Worm (Caenorhabditis elegans): Measurements from ENCODE around the gene M199.134.
A peak's percentile ranks its signal among the peaks of the same experiment; 100 is the strongest.

M199.134 gene

DNA sequence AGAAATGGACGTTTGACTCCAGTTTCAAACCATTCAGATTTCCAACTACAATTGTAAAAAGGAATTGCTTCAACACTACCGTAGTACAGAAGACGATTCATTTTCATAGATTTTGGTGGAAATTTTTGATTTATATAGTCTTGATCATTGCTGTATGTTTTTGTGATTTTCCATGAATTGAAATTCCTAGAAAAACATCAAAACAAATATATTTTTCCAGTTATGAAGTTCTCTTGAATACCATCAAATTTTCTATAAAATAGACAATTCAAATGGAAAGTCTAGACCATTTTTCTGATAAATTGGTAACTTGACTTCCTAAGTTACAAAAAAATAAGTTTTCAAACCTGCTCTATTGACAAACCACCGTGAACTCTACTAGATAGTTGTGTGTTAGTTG is 44.2 kb downstream of the M199.134 start, which contains the start of gene srt-48:
TSS of gene srt-48 (minus strand) at position 101 of the 400 bp plus-strand sequence.
- TF ChIP-seq mls-2 (tag; optimal IDR thresholded peaks at IDR 0.05): no peak
- no peak for TF ChIP-seq ceh-43 (GFP tag; optimal IDR thresholded peaks at IDR 0.05)
- TF ChIP-seq sem-2 (GFP tag; optimal IDR thresholded peaks at IDR 0.05): no peak
- TF ChIP-seq unc-62 (GFP tag; optimal IDR thresholded peaks at IDR 0.05): no peak
- TF ChIP-seq ces-1 (GFP tag; optimal IDR thresholded peaks at IDR 0.05): no peak
- TF ChIP-seq ceh-39 (tag; optimal IDR thresholded peaks at IDR 0.05): no peak
- TF ChIP-seq M03D4.4 (tag; optimal IDR thresholded peaks at IDR 0.05): no peak
- no peak for TF ChIP-seq elt-1 (tag; optimal IDR thresholded peaks at IDR 0.05; ENCODE audit: borderline replicate concordance, insufficient read depth)
- no peak for TF ChIP-seq sptf-1 (tag; optimal IDR thresholded peaks at IDR 0.05)
- TF ChIP-seq lin-13 (tag; optimal IDR thresholded peaks at IDR 0.05): no peak

DNA sequence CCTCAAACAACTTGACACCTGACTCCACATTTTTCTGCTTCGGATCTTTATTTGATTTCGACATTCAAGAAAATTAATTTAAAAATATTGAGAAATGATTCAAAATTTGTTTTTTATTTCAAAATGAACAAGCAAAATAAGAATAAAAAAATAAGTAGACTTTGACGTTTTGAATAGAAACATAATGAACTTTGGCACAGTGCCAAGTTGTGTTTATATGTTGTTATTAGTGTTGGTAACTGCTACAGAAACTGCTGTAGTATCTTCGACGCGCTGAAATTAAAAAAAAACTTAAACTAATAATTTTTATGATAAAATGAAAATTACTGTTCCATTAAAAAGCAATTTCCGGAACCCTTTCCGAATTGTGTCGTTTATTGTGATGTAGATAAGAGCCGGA is 47.4 kb downstream of the M199.134 start, which contains the start of gene Y41E3.18:
TSS of gene Y41E3.18 (minus strand) at position 101 of the 400 bp plus-strand sequence.
- TF ChIP-seq ceh-83 (GFP tag; optimal IDR thresholded peaks at IDR 0.05): no peak
- TF ChIP-seq elt-3 (tag; optimal IDR thresholded peaks at IDR 0.05): no peak
- TF ChIP-seq unc-39 (tag; optimal IDR thresholded peaks at IDR 0.05): no peak
- TF ChIP-seq mep-1 (tag; optimal IDR thresholded peaks at IDR 0.05): no peak
- no peak for TF ChIP-seq sptf-1 (tag; optimal IDR thresholded peaks at IDR 0.05)
- no peak for TF ChIP-seq snpc-4 (tag; optimal IDR thresholded peaks at IDR 0.05)
- TF ChIP-seq lin-32 (GFP tag; optimal IDR thresholded peaks at IDR 0.05): no peak
- TF ChIP-seq nhr-76 (tag; optimal IDR thresholded peaks at IDR 0.05): no peak
- TF ChIP-seq sem-2 (GFP tag; optimal IDR thresholded peaks at IDR 0.05): no peak
- no peak for TF ChIP-seq flh-1 (GFP tag; optimal IDR thresholded peaks at IDR 0.05)

DNA sequence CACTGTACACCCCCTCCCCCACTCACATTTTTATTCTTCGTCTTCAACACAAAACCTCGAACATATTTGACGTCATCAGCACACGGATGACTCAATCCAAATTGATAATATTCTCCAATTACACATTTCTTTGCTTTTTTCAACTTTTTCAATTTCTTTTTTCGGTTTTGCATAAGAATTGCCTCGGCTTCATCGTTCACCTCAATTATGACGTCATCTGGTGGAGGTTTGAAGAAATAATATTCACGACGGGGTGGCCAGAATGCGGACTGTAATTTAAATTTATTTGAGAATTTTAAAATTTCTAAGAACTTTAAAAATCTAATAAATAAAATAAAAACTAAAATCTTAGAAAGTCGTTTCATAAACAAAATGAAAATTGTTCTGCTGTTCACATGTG is 49.2 kb downstream of the M199.134 start:
- TF ChIP-seq lin-13 (tag; optimal IDR thresholded peaks at IDR 0.05): no peak
- peak; percentile 91 for TF ChIP-seq zip-8 (tag; optimal IDR thresholded peaks at IDR 0.05)

Measured in whole organism, mixed stage, embryonic.